Fruit fly (Drosophila melanogaster): ENCODE measurements around the gene CG31211.
"Not testable (repeated sequence)": the region's sequence is repeated elsewhere in the genome, so short reads cannot be mapped to it uniquely, and the experiment has no call there.

DNA sequence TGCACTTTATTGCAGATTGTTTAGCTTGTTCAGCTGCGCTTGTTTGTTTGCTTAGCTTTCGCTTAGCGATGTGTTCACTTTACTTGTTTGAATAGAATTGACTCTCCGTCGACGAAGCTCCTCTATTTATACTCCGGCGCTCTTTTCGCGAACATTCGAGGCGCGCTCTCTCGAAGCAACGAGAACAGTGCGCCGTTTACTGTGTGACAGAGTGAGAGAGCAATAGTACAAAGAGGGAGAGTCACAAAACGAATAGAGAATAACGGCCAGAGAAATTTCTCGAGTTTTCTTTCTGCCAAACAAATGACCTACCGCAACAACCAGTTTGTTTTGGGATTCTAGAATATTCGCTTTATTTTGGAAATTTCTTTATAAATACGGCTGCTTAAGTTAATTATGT lies 7.0 kb downstream of the CG31211 start, which contains the start of gene Hsp70Aa:
- not testable (repeated sequence) for TF ChIP-seq lola (GFP tag; optimal IDR thresholded peaks at IDR 0.05); CG32264 (GFP tag; optimal IDR thresholded peaks at IDR 0.05); Dif (GFP tag; optimal IDR thresholded peaks at IDR 0.05; ENCODE audit: partially characterized antibody); OdsH (GFP tag; optimal IDR thresholded peaks at IDR 0.05); Hr78 (GFP tag; optimal IDR thresholded peaks at IDR 0.05); CrebA (GFP tag; optimal IDR thresholded peaks at IDR 0.05; ENCODE audit: borderline replicate concordance); pan (optimal IDR thresholded peaks at IDR 0.05); rgr (GFP tag; optimal IDR thresholded peaks at IDR 0.05); Hr83 (GFP tag; optimal IDR thresholded peaks at IDR 0.05; ENCODE audit: poor library complexity, severe bottlenecking); Abd-B (GFP tag; optimal IDR thresholded peaks at IDR 0.05); woc (GFP tag; optimal IDR thresholded peaks at IDR 0.05); fru (GFP tag; optimal IDR thresholded peaks at IDR 0.05); Jra (GFP tag; optimal IDR thresholded peaks at IDR 0.05)

Measured in whole organism, wandering third instar larva.